Worm (Caenorhabditis elegans): ENCODE data around the gene F40G12.11.

The F40G12.11 gene

DNA sequence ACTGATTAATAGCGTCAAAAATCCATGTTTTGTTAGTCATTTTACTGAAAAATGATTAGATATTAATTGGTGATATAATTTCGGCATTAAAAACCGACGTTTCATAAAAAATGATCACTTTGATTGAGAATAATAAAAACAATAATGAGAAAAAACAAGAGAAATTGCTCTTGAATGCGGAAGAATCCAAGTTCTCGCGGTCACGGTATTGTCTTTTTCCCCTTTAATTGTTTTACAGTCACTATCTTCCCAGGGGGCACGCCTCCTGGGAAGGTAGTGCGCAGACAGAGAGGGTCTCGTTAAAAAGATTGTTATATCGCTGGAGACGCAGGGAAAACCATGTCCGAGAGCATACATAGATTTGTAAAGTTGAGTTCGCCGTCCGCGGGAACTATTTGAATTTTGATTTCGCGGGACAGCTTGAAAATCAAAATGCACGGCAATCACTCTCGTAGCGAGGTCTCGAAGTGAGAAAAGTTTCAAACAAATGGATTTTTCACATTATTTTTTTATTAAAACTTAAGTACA lies 7.8 kb downstream of the F40G12.11 start, which contains the start of gene F14D7.2:
TSS of gene F14D7.2 (minus strand) at position 51 of the 528 bp plus-strand sequence.
- TF ChIP-seq nhr-11 (tag; optimal IDR thresholded peaks at IDR 0.05) (no peak), ceh-48 (tag; optimal IDR thresholded peaks at IDR 0.05) (no peak), ceh-14 (tag; optimal IDR thresholded peaks at IDR 0.05) (no peak), hlh-13 (GFP tag; optimal IDR thresholded peaks at IDR 0.05) (no peak), ttx-3 (tag; optimal IDR thresholded peaks at IDR 0.05) (no peak), lim-6 (tag; optimal IDR thresholded peaks at IDR 0.05) (no peak), K09A11.1 (tag; optimal IDR thresholded peaks at IDR 0.05; ENCODE audit: insufficient read depth) (no peak), rnt-1 (tag; optimal IDR thresholded peaks at IDR 0.05) (no peak), hlh-30 (tag; optimal IDR thresholded peaks at IDR 0.05; ENCODE audit: insufficient read depth) (no peak), dmd-4 (tag; optimal IDR thresholded peaks at IDR 0.05; ENCODE audit: borderline replicate concordance) (no peak), che-1 (tag; optimal IDR thresholded peaks at IDR 0.05) (no peak), lin-11 (tag; optimal IDR thresholded peaks at IDR 0.05) (no peak), ceh-31 (tag; optimal IDR thresholded peaks at IDR 0.05) (no peak)

DNA sequence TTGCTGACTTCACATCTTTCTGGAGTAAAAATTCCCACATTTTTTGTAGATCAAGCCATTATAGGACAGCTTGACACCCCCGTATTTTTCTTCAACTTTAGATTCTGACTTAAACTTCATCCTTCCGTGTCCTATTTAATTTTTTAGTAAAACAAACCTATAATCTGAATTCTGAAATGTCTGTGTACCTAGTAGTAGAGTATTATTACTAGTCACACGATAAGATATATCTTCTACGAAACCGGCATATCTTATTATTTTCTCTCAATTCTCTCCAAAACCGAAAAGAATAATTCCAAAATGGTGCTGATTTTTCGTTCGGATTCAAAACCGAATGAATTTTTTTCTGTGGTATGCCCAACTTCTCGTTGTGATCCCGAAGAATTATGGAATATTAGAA lies 8.4 kb downstream of the F40G12.11 start, which contains the start of gene F14D7.9:
TSS of gene F14D7.9 (plus strand) at position 301 of the 400 bp plus-strand sequence.
- no peak for TF ChIP-seq mec-3 (tag; optimal IDR thresholded peaks at IDR 0.05; ENCODE audit: borderline replicate concordance)
- TF ChIP-seq fkh-6 (tag; optimal IDR thresholded peaks at IDR 0.05): no peak
- no peak for TF ChIP-seq zip-5 (tag; optimal IDR thresholded peaks at IDR 0.05)
- TF ChIP-seq K09A11.1 (tag; optimal IDR thresholded peaks at IDR 0.05; ENCODE audit: insufficient read depth): no peak
- TF ChIP-seq C08G9.2 (tag; optimal IDR thresholded peaks at IDR 0.05): no peak
- TF ChIP-seq che-1 (tag; optimal IDR thresholded peaks at IDR 0.05): no peak
- TF ChIP-seq eyg-1 (tag; optimal IDR thresholded peaks at IDR 0.05): no peak
- TF ChIP-seq gmeb-2 (tag; optimal IDR thresholded peaks at IDR 0.05): no peak
- no peak for TF ChIP-seq ceh-9 (tag; optimal IDR thresholded peaks at IDR 0.05)

DNA sequence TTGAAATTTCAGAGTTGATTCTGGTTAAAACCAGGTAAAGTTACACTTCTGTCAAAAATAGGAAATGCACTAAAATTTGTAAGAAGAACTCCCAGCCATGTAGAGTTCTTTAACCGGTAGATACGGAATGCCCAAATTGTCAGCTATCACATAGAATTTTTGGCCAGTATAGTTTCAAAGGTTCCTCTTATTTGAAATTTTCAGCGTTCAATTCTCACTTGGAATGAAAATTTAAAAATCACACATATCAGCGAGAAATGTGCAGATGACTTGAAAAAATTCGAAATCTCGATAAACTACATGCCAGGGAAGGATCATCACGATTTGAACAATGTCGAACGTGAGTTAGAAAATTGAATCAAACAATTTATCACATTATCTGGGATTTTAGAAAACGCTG lies 10.5 kb downstream of the F40G12.11 start, which contains the start of gene F14D7.3:
TSS of gene F14D7.3 (plus strand) at position 301 of the 400 bp plus-strand sequence.
- TF ChIP-seq madf-2 (tag; optimal IDR thresholded peaks at IDR 0.05): no peak
- no peak for TF ChIP-seq elt-2 (tag; optimal IDR thresholded peaks at IDR 0.05)
- TF ChIP-seq fax-1 (tag; optimal IDR thresholded peaks at IDR 0.05): no peak

DNA sequence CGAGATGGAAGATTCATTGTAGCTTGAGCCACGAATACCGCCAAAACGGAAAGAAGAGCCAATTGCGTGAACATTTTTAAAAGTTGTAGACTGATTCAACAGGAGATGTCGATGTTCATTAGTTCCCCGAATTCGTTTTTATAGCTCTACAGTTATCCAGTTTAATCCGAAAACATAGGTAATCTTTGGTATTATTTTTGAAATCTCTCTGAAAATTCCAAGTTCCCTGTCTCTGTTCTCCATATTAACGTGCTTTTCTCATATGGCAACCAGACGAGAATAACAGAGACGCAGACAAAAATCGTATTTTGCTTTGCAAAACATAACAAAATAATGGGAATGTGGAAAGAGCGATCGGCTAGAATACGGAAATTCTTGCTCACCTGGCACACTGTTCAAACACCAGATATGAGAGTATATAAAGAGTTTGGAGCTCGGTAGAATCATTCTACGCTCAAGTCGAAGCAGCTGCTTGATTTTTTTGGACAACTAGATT lies 13.6 kb downstream of the F40G12.11 start, which contains the start of the genes spig-3 and F14D7.12:
TSS of gene spig-3 (minus strand) at position 101 of the 496 bp plus-strand sequence.
TSS of gene F14D7.12 (plus strand) at position 446 of the 496 bp plus-strand sequence.
- TF ChIP-seq pag-3 (tag; optimal IDR thresholded peaks at IDR 0.05; ENCODE audit: borderline replicate concordance) (no peak), ceh-18 (tag; optimal IDR thresholded peaks at IDR 0.05) (no peak), zip-5 (tag; optimal IDR thresholded peaks at IDR 0.05) (no peak), nfya-1 (tag; optimal IDR thresholded peaks at IDR 0.05) (no peak), hlh-6 (tag; optimal IDR thresholded peaks at IDR 0.05) (no peak), ceh-14 (tag; optimal IDR thresholded peaks at IDR 0.05) (no peak), ceh-9 (tag; optimal IDR thresholded peaks at IDR 0.05) (no peak), fax-1 (tag; optimal IDR thresholded peaks at IDR 0.05) (no peak), elt-4 (tag; optimal IDR thresholded peaks at IDR 0.05) (no peak), odd-2 (tag; optimal IDR thresholded peaks at IDR 0.05) (no peak), che-1 (tag; optimal IDR thresholded peaks at IDR 0.05) (no peak)

DNA sequence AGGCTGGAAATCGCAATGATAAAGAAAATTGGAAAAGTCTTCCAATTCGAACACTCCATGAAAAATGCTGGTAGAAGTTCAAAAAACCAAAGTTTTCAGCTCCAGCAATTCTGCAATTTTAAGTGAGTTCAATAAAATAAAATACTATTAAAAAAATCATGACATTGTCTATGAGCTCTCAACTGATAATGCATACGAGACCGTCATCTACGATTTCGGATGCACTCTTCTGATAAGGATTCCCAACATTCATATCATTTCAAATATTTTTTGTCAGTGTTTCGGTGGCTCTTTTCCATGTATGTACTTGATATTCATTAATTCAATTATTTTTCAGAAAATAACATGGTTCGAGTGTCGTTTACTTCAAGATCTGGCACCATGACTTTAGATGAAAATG lies 15.1 kb downstream of the F40G12.11 start, which contains the start of gene F14D7.6:
TSS of gene F14D7.6 (plus strand) at position 338 of the 400 bp plus-strand sequence.
- TF ChIP-seq elt-2 (tag; optimal IDR thresholded peaks at IDR 0.05) (peak; percentile 21), ceh-34 (tag; optimal IDR thresholded peaks at IDR 0.05) (no peak), syd-9 (tag; optimal IDR thresholded peaks at IDR 0.05) (no peak)

Data from whole organism, late embryonic.